Worm (Caenorhabditis elegans) whole organism, L4 larva: ENCODE data around the gene ufd-2.

Experiments used
- F44E2.7 ChIP-seq: fragments of 200-800 bp; sonication (Bioruptor generic); IDR thresholded peaks from 2 replicates; pipeline ENCODE4 v2.1.2; 2022; ENCODE audit warnings: missing genetic modification characterization, missing compliant biosample characterization
- F49E8.2 ChIP-seq: sonication (generic microtip); optimal IDR thresholded peaks from 2 replicates; lab custom pipeline; 2016; ENCODE audit warnings: missing compliant biosample characterization, mild to moderate bottlenecking, missing genetic modification characterization, borderline replicate concordance
- Y5F2A.4 ChIP-seq: fragments of 200-800 bp; sonication (Bioruptor generic); optimal IDR thresholded peaks from 2 replicates; lab custom pipeline; 2018; ENCODE audit warnings: mild to moderate bottlenecking, missing genetic modification characterization, missing compliant biosample characterization
- Y75B8A.6 ChIP-seq: fragments of 200-800 bp; sonication (Bioruptor generic); IDR thresholded peaks from 2 replicates; pipeline ENCODE4 v1.3.6; 2022; ENCODE audit warnings: missing genetic modification reagents, missing genetic modification characterization, missing compliant biosample characterization
- ZK337.2 ChIP-seq: fragments of 200-800 bp; sonication (Bioruptor generic); IDR thresholded peaks from 2 replicates; pipeline ENCODE4 v1.3.6; 2022; ENCODE audit warnings: missing genetic modification reagents, missing genetic modification characterization, missing compliant biosample characterization
- aha-1 ChIP-seq: fragments of 150-350 bp; peaks from one replicate; lab custom pipeline; 2014; ENCODE audit warnings: missing biosample characterization, missing genetic modification characterization
- arid-1 ChIP-seq: fragments of 200-800 bp; sonication (Bioruptor generic); conservative IDR thresholded peaks from 2 replicates; pipeline ENCODE4 v1.3.6; 2022; ENCODE audit warnings: missing genetic modification reagents, missing genetic modification characterization, missing compliant biosample characterization
- attf-4 ChIP-seq: sonication (generic microtip); optimal IDR thresholded peaks from 3 replicates; lab custom pipeline; 2017; ENCODE audit warnings: missing biosample characterization, missing genetic modification characterization
- ceh-32 ChIP-seq: sonication (generic microtip); optimal IDR thresholded peaks from 2 replicates; lab custom pipeline; 2016; ENCODE audit warnings: mild to moderate bottlenecking, missing genetic modification characterization, missing compliant biosample characterization; ENCODE audit not compliant: poor library complexity
- ces-1 ChIP-seq: fragments of 150-350 bp; sonication (generic microtip); optimal IDR thresholded peaks from 4 replicates; lab custom pipeline; 2014; ENCODE audit warnings: missing biosample characterization, missing genetic modification reagents, missing genetic modification characterization
- dmd-6 ChIP-seq: fragments of 200-800 bp; sonication (Bioruptor generic); IDR thresholded peaks from 2 replicates; pipeline ENCODE4 v1.3.6; 2022; ENCODE audit warnings: missing genetic modification reagents, missing genetic modification characterization, missing compliant biosample characterization
- dmd-8 ChIP-seq: fragments of 200-800 bp; sonication (Bioruptor generic); IDR thresholded peaks from 2 replicates; pipeline ENCODE4 v1.3.6; 2022; ENCODE audit warnings: missing genetic modification characterization, missing compliant biosample characterization
- dve-1 ChIP-seq: sonication (generic microtip); optimal IDR thresholded peaks from 2 replicates; lab custom pipeline; 2017; ENCODE audit warnings: antibody characterized with exemption, mild to moderate bottlenecking, missing genetic modification characterization, missing compliant biosample characterization; ENCODE audit not compliant: insufficient read depth
- egl-43 ChIP-seq: fragments of 200-800 bp; sonication (Bioruptor generic); IDR thresholded peaks from 2 replicates; pipeline ENCODE4 v1.3.6; 2022; ENCODE audit warnings: missing genetic modification reagents, missing genetic modification characterization, missing compliant biosample characterization
- fkh-10 ChIP-seq: fragments of 150-350 bp; optimal IDR thresholded peaks from 2 replicates; lab custom pipeline; 2014; ENCODE audit warnings: missing biosample characterization, missing genetic modification reagents, missing genetic modification characterization
- fos-1 ChIP-seq: fragments of 150-350 bp; optimal IDR thresholded peaks from 2 replicates; lab custom pipeline; 2014; ENCODE audit warnings: missing biosample characterization, missing genetic modification characterization
- hif-1 ChIP-seq, 2 experiments: sonication (generic microtip); optimal IDR thresholded peaks; 2 replicates each; lab custom pipeline; 2016 to 2017; ENCODE audit warnings: missing compliant biosample characterization in 2 of 2, missing genetic modification characterization in 2 of 2, missing genetic modification reagents in 2 of 2, missing genotype in 2 of 2, mild to moderate bottlenecking in 1 of 2
- hlh-30 ChIP-seq: sonication (generic microtip); optimal IDR thresholded peaks from 2 replicates; lab custom pipeline; 2017; ENCODE audit warnings: antibody characterized with exemption, mild to moderate bottlenecking, missing genetic modification characterization, missing compliant biosample characterization; ENCODE audit not compliant: insufficient read depth
- hmg-1.1 ChIP-seq: fragments of 200-800 bp; sonication (Bioruptor generic); IDR thresholded peaks from 2 replicates; pipeline ENCODE4 v1.3.6; 2022; ENCODE audit warnings: missing genetic modification reagents, missing genetic modification characterization, missing compliant biosample characterization
- lin-1 ChIP-seq: fragments of 200-800 bp; sonication (Bioruptor generic); IDR thresholded peaks from 2 replicates; pipeline ENCODE4 v1.3.6; 2022; ENCODE audit warnings: missing genetic modification reagents, missing genetic modification characterization, missing compliant biosample characterization
- lin-29 ChIP-seq: fragments of 200-800 bp; sonication (Bioruptor generic); IDR thresholded peaks from 2 replicates; pipeline ENCODE4 v1.3.6; 2022; ENCODE audit warnings: missing genetic modification reagents, missing genetic modification characterization, missing compliant biosample characterization
- lin-38 ChIP-seq: fragments of 200-800 bp; sonication (Bioruptor generic); IDR thresholded peaks from 2 replicates; pipeline ENCODE4 v1.3.6; 2022; ENCODE audit warnings: missing genetic modification reagents, missing genetic modification characterization, missing compliant biosample characterization
- lin-39 ChIP-seq: fragments of 150-350 bp; optimal IDR thresholded peaks from 2 replicates; lab custom pipeline; 2014; ENCODE audit warnings: missing biosample characterization, missing genetic modification reagents, missing genetic modification characterization
- lir-3 ChIP-seq: sonication (generic microtip); optimal IDR thresholded peaks from 2 replicates; lab custom pipeline; 2016; ENCODE audit warnings: mild to moderate bottlenecking, missing genetic modification characterization, missing compliant biosample characterization
- madf-9 ChIP-seq: fragments of 200-800 bp; sonication (Bioruptor generic); conservative IDR thresholded peaks from 2 replicates; pipeline ENCODE4 v1.3.6; 2022; ENCODE audit warnings: missing genetic modification reagents, missing genetic modification characterization, missing compliant biosample characterization
- mxl-3 ChIP-seq: fragments of 200-800 bp; sonication (Bioruptor generic); optimal IDR thresholded peaks from 2 replicates; lab custom pipeline; 2018; ENCODE audit warnings: mild to moderate bottlenecking, missing genetic modification characterization, missing compliant biosample characterization
- nhr-111 ChIP-seq: fragments of 200-800 bp; sonication (Bioruptor generic); optimal IDR thresholded peaks from 2 replicates; lab custom pipeline; 2018; ENCODE audit warnings: mild to moderate bottlenecking, missing genetic modification characterization, missing compliant biosample characterization
- nhr-25 ChIP-seq: sonication (generic microtip); optimal IDR thresholded peaks from 2 replicates; lab custom pipeline; 2017; ENCODE audit warnings: missing genetic modification characterization, mild to moderate bottlenecking, missing compliant biosample characterization, antibody characterized with exemption, moderate library complexity, borderline replicate concordance; ENCODE audit not compliant: insufficient read depth
- nhr-28 ChIP-seq: fragments of 150-350 bp; optimal IDR thresholded peaks from 2 replicates; lab custom pipeline; 2014; ENCODE audit warnings: missing biosample characterization, missing genetic modification characterization
- nhr-41 ChIP-seq: fragments of 200-800 bp; sonication (Bioruptor generic); IDR thresholded peaks from 2 replicates; pipeline ENCODE4 v1.3.6; 2022; ENCODE audit warnings: missing genetic modification reagents, missing genetic modification characterization, missing compliant biosample characterization
- nhr-76 ChIP-seq: fragments of 150-350 bp; optimal IDR thresholded peaks from 2 replicates; lab custom pipeline; 2014; ENCODE audit warnings: missing biosample characterization, missing genetic modification characterization
- pqm-1 ChIP-seq: sonication (generic microtip); optimal IDR thresholded peaks from 2 replicates; lab custom pipeline; 2017; ENCODE audit warnings: missing biosample characterization, missing genetic modification characterization
- set-16 ChIP-seq: fragments of 200-800 bp; sonication (Bioruptor generic); IDR thresholded peaks from 2 replicates; pipeline ENCODE4 v1.3.6; 2022; ENCODE audit warnings: missing genetic modification reagents, missing genetic modification characterization, missing compliant biosample characterization
- unc-62 ChIP-seq, 3 experiments: fragments of 150-350 bp in 1 of 3; sonication (generic microtip); optimal IDR thresholded peaks in 2 of 3; peaks in 1 of 3; 1 replicate in 1 of 3; 2 replicates in 2 of 3; lab custom pipeline; 2014 to 2017; ENCODE audit warnings: missing biosample characterization in 3 of 3, missing genetic modification characterization in 3 of 3, missing genetic modification reagents in 3 of 3, missing genotype in 1 of 3
- zag-1 ChIP-seq: fragments of 150-350 bp; optimal IDR thresholded peaks from 2 replicates; lab custom pipeline; 2014; ENCODE audit warnings: missing biosample characterization, missing genetic modification characterization
- zfp-2 ChIP-seq: sonication (generic microtip); optimal IDR thresholded peaks from 2 replicates; lab custom pipeline; 2016; ENCODE audit warnings: mild to moderate bottlenecking, missing genetic modification characterization, missing compliant biosample characterization

ufd-2 gene

ce11 chrII:8034008-8034407, 28.5 kb upstream of the ufd-2 start (continued):
- no peak for TF ChIP-seq Y5F2A.4 (GFP tag; lab: Kevin White, UChicago)
- TF ChIP-seq zag-1 (tag; lab: Kevin White, UChicago): no peak
- no peak for TF ChIP-seq ZK337.2 (GFP tag; lab: Robert Waterston, UW)
- no peak for TF ChIP-seq unc-62 (GFP tag; optimal IDR thresholded peaks at IDR 0.05 in 1 of 2; lab: Kevin White, UChicago)
- no peak for TF ChIP-seq unc-62 (tag; optimal IDR thresholded peaks at IDR 0.05; lab: Kevin White, UChicago)
- 0 out of 2 replicates have a peak, but pooled peaks have one; percentile 26 for TF ChIP-seq lin-1 (GFP tag; lab: Robert Waterston, UW)
- peak; percentile 25 for TF ChIP-seq dve-1 (tag; lab: Kevin White, UChicago)
- no peak for TF ChIP-seq egl-43
- no peak for TF ChIP-seq mxl-3
- TF ChIP-seq lin-29 (GFP tag; lab: Robert Waterston, UW): no peak
- peak; percentile 21 for TF ChIP-seq nhr-28
- no peak for TF ChIP-seq nhr-111 (GFP tag; lab: Kevin White, UChicago)
- TF ChIP-seq aha-1 (tag; lab: Kevin White, UChicago): peak; percentile 59
- TF ChIP-seq fkh-10 (GFP tag; lab: Kevin White, UChicago): no peak
- no peak for TF ChIP-seq dmd-8 (GFP tag; lab: Robert Waterston, UW)
- peak; percentile 17 for TF ChIP-seq pqm-1 (tag; lab: Kevin White, UChicago)
- TF ChIP-seq hlh-30 (tag; lab: Kevin White, UChicago): peak; percentile 20
- TF ChIP-seq madf-9 (GFP tag; lab: Robert Waterston, UW): peak; percentile 14; the same call in 1 of the 2 replicates
- TF ChIP-seq F44E2.7: no peak
- TF ChIP-seq lir-3 (tag; lab: Kevin White, UChicago): no peak
- TF ChIP-seq dmd-6 (GFP tag; lab: Robert Waterston, UW): peak; percentile 85

ce11 chrII:8034617-8035016, 27.9 kb upstream of the ufd-2 start:
- TF ChIP-seq nhr-111 (GFP tag; lab: Kevin White, UChicago): no peak
- peak; percentile 79 for TF ChIP-seq set-16 (GFP tag; lab: Robert Waterston, UW)
- TF ChIP-seq lin-29 (GFP tag; lab: Robert Waterston, UW): 0 out of 2 replicates have a peak, but pooled peaks have one; percentile 20
- no peak for TF ChIP-seq nhr-25 (tag; lab: Kevin White, UChicago)
- TF ChIP-seq arid-1 (GFP tag; lab: Robert Waterston, UW): no peak
- TF ChIP-seq Y75B8A.6: no peak
- TF ChIP-seq nhr-41: no peak

ce11 chrII:8035667-8036066, 26.9 kb upstream of the ufd-2 start, which contains the start of gene sap-49:
Gene sap-49, minus strand, starts transcription at chrII:8035767.
- TF ChIP-seq lin-38 (GFP tag; lab: Robert Waterston, UW) (0 out of 2 replicates have a peak, but pooled peaks have one; percentile 5), ceh-32 (tag; lab: Kevin White, UChicago) (no peak)

ce11 chrII:8037246-8037645, 25.3 kb upstream of the ufd-2 start, which contains the start of gene arp-6:
Gene arp-6, minus strand, starts transcription at chrII:8037346.
- TF ChIP-seq hmg-1.1: no peak
- TF ChIP-seq ces-1 (GFP tag; lab: Kevin White, UChicago): no peak
- no peak for TF ChIP-seq F44E2.7
- no peak for TF ChIP-seq nhr-76 (tag; lab: Kevin White, UChicago)
- TF ChIP-seq F49E8.2 (tag; lab: Kevin White, UChicago): no peak
- TF ChIP-seq attf-4 (tag; lab: Kevin White, UChicago): no peak
- no peak for TF ChIP-seq zfp-2
- TF ChIP-seq hif-1 (tag; optimal IDR thresholded peaks at IDR 0.05; lab: Kevin White, UChicago): no peak
- no peak for TF ChIP-seq fos-1 (tag; lab: Kevin White, UChicago)
- no peak for TF ChIP-seq lin-39 (tag; lab: Kevin White, UChicago)
